Worm (Caenorhabditis elegans) whole organism, young adult: ENCODE data around the gene F35E12.2.

Experiments
- F33H1.4 ChIP-seq: fragments of 200-800 bp; sonication (Bioruptor generic); IDR thresholded peaks from 2 replicates; pipeline ENCODE4 v1.3.6; 2022; ENCODE audit warnings: missing genetic modification reagents, missing genetic modification characterization, missing compliant biosample characterization
- ama-1 ChIP-seq, 3 experiments: fragments of 150-350 bp in 1 of 3; sonication (generic microtip) in 2 of 3; optimal IDR thresholded peaks; 2 replicates each; lab custom pipeline; 2014 to 2018; ENCODE audit warnings: missing biosample characterization in 2 of 3, missing genetic modification characterization in 2 of 3, missing genetic modification reagents in 2 of 3
- chd-7 ChIP-seq: sonication (generic microtip); optimal IDR thresholded peaks from 2 replicates; lab custom pipeline; 2016; ENCODE audit warnings: mild to moderate bottlenecking, missing genetic modification characterization, moderate library complexity, missing compliant biosample characterization
- egl-18 ChIP-seq: fragments of 200-800 bp; sonication (Bioruptor generic); IDR thresholded peaks from 2 replicates; pipeline ENCODE4 v1.3.6; 2022; ENCODE audit warnings: missing genetic modification reagents, missing genetic modification characterization, missing compliant biosample characterization
- let-526 ChIP-seq: fragments of 200-800 bp; sonication (Bioruptor generic); IDR thresholded peaks from 2 replicates; pipeline ENCODE4 v1.3.6; 2022; ENCODE audit warnings: missing genetic modification reagents, missing genetic modification characterization, missing compliant biosample characterization
- nfya-1 ChIP-seq: sonication (generic microtip); optimal IDR thresholded peaks from 2 replicates; lab custom pipeline; 2017; ENCODE audit warnings: antibody characterized with exemption, missing compliant biosample characterization, missing genetic modification characterization, borderline replicate concordance; ENCODE audit not compliant: insufficient read depth
- nhr-90 ChIP-seq: sonication (generic microtip); optimal IDR thresholded peaks from 2 replicates; lab custom pipeline; 2016; ENCODE audit warnings: missing genotype, mild to moderate bottlenecking, missing genetic modification characterization, missing compliant biosample characterization
- sea-2 ChIP-seq: fragments of 200-800 bp; sonication (Bioruptor generic); IDR thresholded peaks from 2 replicates; pipeline ENCODE4 v1.3.6; 2022; ENCODE audit warnings: missing genetic modification characterization, missing compliant biosample characterization

- TF ChIP-seq chd-7 (tag; lab: Kevin White, UChicago), result no peak
- no peak for TF ChIP-seq nfya-1 (tag; lab: Kevin White, UChicago)
- TF ChIP-seq nhr-90 (tag; lab: Kevin White, UChicago), result no peak
- no peak for TF ChIP-seq sea-2 (GFP tag; lab: Robert Waterston, UW)
- TF ChIP-seq F33H1.4 (GFP tag; lab: Robert Waterston, UW), result no peak
- no peak for TF ChIP-seq let-526 (GFP tag; lab: Robert Waterston, UW)
- TF ChIP-seq egl-18, result no peak
- no peak for TF ChIP-seq ama-1 (optimal IDR thresholded peaks at IDR 0.05; lab: Kevin White, UChicago)
- no peak for TF ChIP-seq ama-1 (GFP tag; optimal IDR thresholded peaks at IDR 0.05; lab: Kevin White, UChicago)
Observed at ce11 chrV:13744901-13745300, 20.2 kb upstream of the F35E12.2 start, which contains the start of gene F35E12.9.
